Worm (Caenorhabditis elegans) whole organism, L4 larva: ENCODE measurements around the gene thoc-5.

Experiments used
- F49E8.2 ChIP-seq: sonication (generic microtip); optimal IDR thresholded peaks from 2 replicates; lab custom pipeline; 2016; ENCODE audit warnings: missing compliant biosample characterization, mild to moderate bottlenecking, missing genetic modification characterization, borderline replicate concordance
- T20F7.1 ChIP-seq: fragments of 200-800 bp; sonication (Bioruptor generic); optimal IDR thresholded peaks from 2 replicates; lab custom pipeline; 2018; ENCODE audit warnings: mild to moderate bottlenecking, missing genetic modification characterization, missing compliant biosample characterization
- T26A8.4 ChIP-seq: fragments of 200-800 bp; sonication (Bioruptor generic); IDR thresholded peaks from 2 replicates; pipeline ENCODE4 v1.3.6; 2022; ENCODE audit warnings: missing genetic modification characterization, missing compliant biosample characterization
- Y105C5A.15 ChIP-seq: fragments of 200-800 bp; sonication (Bioruptor generic); IDR thresholded peaks from 2 replicates; pipeline ENCODE4 v1.3.6; 2022; ENCODE audit warnings: missing genetic modification characterization, missing compliant biosample characterization
- Y48G9A.11 ChIP-seq: fragments of 200-800 bp; sonication (Bioruptor generic); IDR thresholded peaks from 2 replicates; pipeline ENCODE4 v1.3.6; 2022; ENCODE audit warnings: missing genetic modification reagents, missing genetic modification characterization, missing compliant biosample characterization
- Y75B8A.6 ChIP-seq: fragments of 200-800 bp; sonication (Bioruptor generic); IDR thresholded peaks from 2 replicates; pipeline ENCODE4 v1.3.6; 2022; ENCODE audit warnings: missing genetic modification reagents, missing genetic modification characterization, missing compliant biosample characterization
- ZK337.2 ChIP-seq: fragments of 200-800 bp; sonication (Bioruptor generic); IDR thresholded peaks from 2 replicates; pipeline ENCODE4 v1.3.6; 2022; ENCODE audit warnings: missing genetic modification reagents, missing genetic modification characterization, missing compliant biosample characterization
- aha-1 ChIP-seq: fragments of 150-350 bp; peaks from one replicate; lab custom pipeline; 2014; ENCODE audit warnings: missing biosample characterization, missing genetic modification characterization
- aly-2 ChIP-seq: sonication (generic microtip); optimal IDR thresholded peaks from 2 replicates; lab custom pipeline; 2018; ENCODE audit warnings: missing biosample characterization, missing genetic modification characterization
- ceh-28 ChIP-seq: fragments of 150-350 bp; optimal IDR thresholded peaks from 2 replicates; lab custom pipeline; 2014; ENCODE audit warnings: missing biosample characterization, missing genetic modification reagents, missing genetic modification characterization
- ceh-32 ChIP-seq: sonication (generic microtip); optimal IDR thresholded peaks from 2 replicates; lab custom pipeline; 2016; ENCODE audit warnings: mild to moderate bottlenecking, missing genetic modification characterization, missing compliant biosample characterization; ENCODE audit not compliant: poor library complexity
- ctbp-1 ChIP-seq: fragments of 200-800 bp; sonication (Bioruptor generic); IDR thresholded peaks from 2 replicates; pipeline ENCODE4 v1.3.6; 2022; ENCODE audit warnings: missing genetic modification reagents, missing genetic modification characterization, missing compliant biosample characterization
- daf-12 ChIP-seq: fragments of 150-350 bp; optimal IDR thresholded peaks from 2 replicates; lab custom pipeline; 2014; ENCODE audit warnings: missing biosample characterization, missing genetic modification reagents, missing genetic modification characterization
- daf-16 ChIP-seq, 3 experiments: sonication (generic microtip); optimal IDR thresholded peaks; 2 replicates each; lab custom pipeline; 2016 to 2017; ENCODE audit warnings: missing genetic modification characterization in 3 of 3, missing genetic modification reagents in 3 of 3, mild to moderate bottlenecking in 2 of 3, missing compliant biosample characterization in 2 of 3, missing biosample characterization in 1 of 3, moderate library complexity in 1 of 3
- daf-19 ChIP-seq: fragments of 200-800 bp; sonication (Bioruptor generic); conservative IDR thresholded peaks from 2 replicates; pipeline ENCODE4 v1.3.6; 2022; ENCODE audit warnings: missing genetic modification characterization, missing compliant biosample characterization
- dmd-6 ChIP-seq: fragments of 200-800 bp; sonication (Bioruptor generic); IDR thresholded peaks from 2 replicates; pipeline ENCODE4 v1.3.6; 2022; ENCODE audit warnings: missing genetic modification reagents, missing genetic modification characterization, missing compliant biosample characterization
- dmd-9 ChIP-seq: fragments of 200-800 bp; sonication (Bioruptor generic); IDR thresholded peaks from 2 replicates; pipeline ENCODE4 v1.3.6; 2022; ENCODE audit warnings: missing genetic modification reagents, missing genetic modification characterization, missing compliant biosample characterization
- duxl-1 ChIP-seq: sonication (generic microtip); optimal IDR thresholded peaks from 2 replicates; lab custom pipeline; 2016; ENCODE audit warnings: mild to moderate bottlenecking, missing genetic modification characterization, moderate library complexity, missing compliant biosample characterization; ENCODE audit not compliant: poor library complexity
- gei-8 ChIP-seq: fragments of 200-800 bp; sonication (Bioruptor generic); optimal IDR thresholded peaks from 2 replicates; lab custom pipeline; 2018; ENCODE audit warnings: mild to moderate bottlenecking, missing genetic modification characterization, missing compliant biosample characterization
- lin-1 ChIP-seq: fragments of 200-800 bp; sonication (Bioruptor generic); IDR thresholded peaks from 2 replicates; pipeline ENCODE4 v1.3.6; 2022; ENCODE audit warnings: missing genetic modification reagents, missing genetic modification characterization, missing compliant biosample characterization
- lin-39 ChIP-seq: fragments of 150-350 bp; optimal IDR thresholded peaks from 2 replicates; lab custom pipeline; 2014; ENCODE audit warnings: missing biosample characterization, missing genetic modification reagents, missing genetic modification characterization
- lir-3 ChIP-seq: sonication (generic microtip); optimal IDR thresholded peaks from 2 replicates; lab custom pipeline; 2016; ENCODE audit warnings: mild to moderate bottlenecking, missing genetic modification characterization, missing compliant biosample characterization
- lsy-2 ChIP-seq, 2 experiments: fragments of 150-350 bp in 1 of 2; sonication (generic microtip) in 1 of 2; optimal IDR thresholded peaks; 2 replicates each; lab custom pipeline; 2014 to 2017; ENCODE audit warnings: missing biosample characterization in 2 of 2, missing genetic modification characterization in 2 of 2
- madf-5 ChIP-seq, 2 experiments: fragments of 200-800 bp; sonication (Bioruptor generic); IDR thresholded peaks; 2 replicates each; pipeline ENCODE4 v1.3.6; 2022; ENCODE audit warnings: missing compliant biosample characterization in 2 of 2, missing genetic modification characterization in 2 of 2
- mep-1 ChIP-seq: fragments of 150-350 bp; sonication (generic microtip); optimal IDR thresholded peaks from 3 replicates; lab custom pipeline; 2014; ENCODE audit warnings: missing biosample characterization, missing genetic modification characterization
- mes-2 ChIP-seq: sonication (generic microtip); optimal IDR thresholded peaks from 2 replicates; lab custom pipeline; 2016; ENCODE audit warnings: missing genotype, mild to moderate bottlenecking, missing genetic modification characterization, missing compliant biosample characterization; ENCODE audit not compliant: poor library complexity, severe bottlenecking
- nhr-102 ChIP-seq: sonication (generic microtip); optimal IDR thresholded peaks from 2 replicates; lab custom pipeline; 2016; ENCODE audit warnings: mild to moderate bottlenecking, missing genetic modification characterization, moderate library complexity, missing compliant biosample characterization
- nhr-237 ChIP-seq: sonication (generic microtip); optimal IDR thresholded peaks from 2 replicates; lab custom pipeline; 2017; ENCODE audit warnings: missing biosample characterization, missing genetic modification characterization
- rbr-2 ChIP-seq: sonication (generic microtip); optimal IDR thresholded peaks from 2 replicates; lab custom pipeline; 2016; ENCODE audit warnings: missing genotype, missing genetic modification characterization, missing compliant biosample characterization
- set-16 ChIP-seq: fragments of 200-800 bp; sonication (Bioruptor generic); IDR thresholded peaks from 2 replicates; pipeline ENCODE4 v1.3.6; 2022; ENCODE audit warnings: missing genetic modification reagents, missing genetic modification characterization, missing compliant biosample characterization
- snpc-1.2 ChIP-seq: fragments of 200-800 bp; sonication (Bioruptor generic); IDR thresholded peaks from 2 replicates; pipeline ENCODE4 v1.3.6; 2022; ENCODE audit warnings: missing genetic modification reagents, missing genetic modification characterization, missing compliant biosample characterization
- spr-3 ChIP-seq: fragments of 200-800 bp; sonication (Bioruptor generic); optimal IDR thresholded peaks from 2 replicates; lab custom pipeline; 2018; ENCODE audit warnings: mild to moderate bottlenecking, missing genetic modification characterization, missing compliant biosample characterization
- tra-1 ChIP-seq: fragments of 200-800 bp; sonication (Bioruptor generic); IDR thresholded peaks from 2 replicates; pipeline ENCODE4 v1.3.6; 2022; ENCODE audit warnings: missing genetic modification reagents, missing genetic modification characterization, missing compliant biosample characterization
- unc-62 ChIP-seq, 3 experiments: fragments of 150-350 bp in 1 of 3; sonication (generic microtip); optimal IDR thresholded peaks in 2 of 3; peaks in 1 of 3; 1 replicate in 1 of 3; 2 replicates in 2 of 3; lab custom pipeline; 2014 to 2017; ENCODE audit warnings: missing biosample characterization in 3 of 3, missing genetic modification characterization in 3 of 3, missing genetic modification reagents in 3 of 3, missing genotype in 1 of 3
- zag-1 ChIP-seq: fragments of 150-350 bp; optimal IDR thresholded peaks from 2 replicates; lab custom pipeline; 2014; ENCODE audit warnings: missing biosample characterization, missing genetic modification characterization
- zfp-3 ChIP-seq: fragments of 200-800 bp; sonication (Bioruptor generic); conservative IDR thresholded peaks from 2 replicates; pipeline ENCODE4 v1.3.6; 2022; ENCODE audit warnings: missing genetic modification reagents, missing genetic modification characterization, missing compliant biosample characterization

thoc-5 gene

DNA sequence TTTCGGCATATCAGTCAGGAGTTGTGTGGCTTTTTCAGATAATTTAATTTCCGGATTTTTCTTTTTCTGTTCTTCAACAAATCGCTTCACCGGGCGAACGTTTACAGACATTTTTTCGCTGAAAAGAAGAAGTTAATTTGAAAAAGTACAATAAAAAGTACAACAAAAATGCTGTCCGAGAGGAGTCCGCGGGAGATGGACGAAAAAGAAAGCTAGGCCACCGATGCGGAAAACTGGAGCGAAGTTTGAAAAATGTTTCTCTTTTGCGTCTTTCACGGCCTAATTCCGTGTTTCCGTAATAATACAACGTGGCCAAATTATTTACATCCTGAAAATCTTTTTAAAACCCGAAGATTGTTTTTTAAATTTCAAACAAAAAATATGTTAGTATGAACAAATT lies at the start of gene thoc-5 (continued):
- TF ChIP-seq ZK337.2 (GFP tag; lab: Robert Waterston, UW) (peak; percentile 92), madf-5 (GFP tag; IDR thresholded peaks at IDR 0.05; lab: Robert Waterston, UW) (peak in 1 of 2 experiments; percentile 43; a peak in 1 of 4 replicates), rbr-2 (peak; percentile 57)

DNA sequence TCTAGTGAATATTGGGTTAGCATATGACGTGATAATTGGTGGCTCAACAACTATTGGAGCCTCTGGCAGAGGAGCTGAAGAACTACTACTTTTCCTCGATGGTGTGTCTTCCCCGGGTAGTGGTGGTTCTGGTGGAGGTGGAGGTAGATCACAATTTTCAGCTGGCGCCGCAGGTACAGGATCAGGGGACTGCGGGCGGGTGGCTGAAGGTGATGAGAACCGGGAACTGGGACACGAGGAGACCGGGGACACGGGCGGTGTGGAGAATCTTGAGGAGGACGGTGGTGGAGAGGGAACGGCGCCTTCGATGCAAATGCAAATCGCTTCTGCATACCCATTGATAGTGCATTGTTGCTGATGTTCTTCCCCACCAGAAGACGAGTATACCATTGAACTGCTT lies 46.5 kb upstream of the thoc-5 start:
- no peak for TF ChIP-seq dmd-9 (GFP tag; lab: Robert Waterston, UW)
- no peak for TF ChIP-seq nhr-237 (tag; lab: Kevin White, UChicago)
- TF ChIP-seq mes-2 (tag; lab: Kevin White, UChicago): no peak
- TF ChIP-seq set-16: peak; percentile 88

DNA sequence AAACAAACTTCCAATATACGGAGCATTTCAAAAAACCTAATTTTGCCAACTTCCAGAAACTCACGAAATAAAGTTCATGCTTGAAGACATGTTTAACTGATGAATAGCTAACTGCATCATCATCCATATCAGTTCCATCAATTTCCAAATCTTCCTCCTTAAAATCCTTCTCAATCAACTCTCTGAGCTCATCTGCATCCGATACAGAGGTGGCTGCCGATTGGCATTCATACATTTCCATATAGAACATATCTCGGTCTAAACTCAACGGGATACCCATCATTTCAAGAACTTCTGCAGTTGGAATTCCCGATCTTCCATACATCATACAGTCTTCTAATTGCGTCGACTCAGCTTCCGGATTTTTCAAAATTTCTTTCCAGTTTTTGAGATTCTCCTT lies 40.2 kb upstream of the thoc-5 start:
- TF ChIP-seq aha-1 (tag; lab: Kevin White, UChicago): peak; percentile 65
- TF ChIP-seq unc-62 (GFP tag; optimal IDR thresholded peaks at IDR 0.05 in 1 of 2; lab: Kevin White, UChicago): peak in 1 of 2 experiments; percentile 81
- TF ChIP-seq unc-62 (tag; optimal IDR thresholded peaks at IDR 0.05; lab: Kevin White, UChicago): no peak
- TF ChIP-seq spr-3 (GFP tag; lab: Kevin White, UChicago): no peak
- TF ChIP-seq, all 104 proteins: peak for 2

DNA sequence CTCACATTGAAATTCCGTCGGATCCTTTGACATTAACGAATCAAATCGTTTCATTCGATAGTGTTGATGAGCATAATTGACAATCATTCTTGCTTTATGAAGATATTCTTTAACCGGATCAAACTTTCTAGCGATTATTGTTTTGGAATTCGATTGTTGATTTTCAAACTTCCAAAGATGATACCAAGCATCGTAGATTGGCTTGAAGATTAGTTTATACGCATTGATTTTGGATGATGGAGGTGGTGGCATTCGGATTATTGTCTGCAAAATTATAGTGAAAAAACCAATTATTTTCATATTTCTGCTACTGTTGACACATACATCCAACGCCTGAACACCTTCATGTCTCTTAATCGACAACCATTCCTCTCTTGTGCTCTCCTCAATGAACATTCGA lies 38.9 kb upstream of the thoc-5 start:
- TF ChIP-seq lin-1 (GFP tag; lab: Robert Waterston, UW): no peak
- TF ChIP-seq unc-62 (GFP tag; optimal IDR thresholded peaks at IDR 0.05 in 1 of 2; lab: Kevin White, UChicago): peak in 1 of 2 experiments; percentile 95
- TF ChIP-seq unc-62 (tag; optimal IDR thresholded peaks at IDR 0.05; lab: Kevin White, UChicago): no peak
- TF ChIP-seq lin-39: no peak
- TF ChIP-seq ctbp-1 (GFP tag; lab: Robert Waterston, UW): no peak

DNA sequence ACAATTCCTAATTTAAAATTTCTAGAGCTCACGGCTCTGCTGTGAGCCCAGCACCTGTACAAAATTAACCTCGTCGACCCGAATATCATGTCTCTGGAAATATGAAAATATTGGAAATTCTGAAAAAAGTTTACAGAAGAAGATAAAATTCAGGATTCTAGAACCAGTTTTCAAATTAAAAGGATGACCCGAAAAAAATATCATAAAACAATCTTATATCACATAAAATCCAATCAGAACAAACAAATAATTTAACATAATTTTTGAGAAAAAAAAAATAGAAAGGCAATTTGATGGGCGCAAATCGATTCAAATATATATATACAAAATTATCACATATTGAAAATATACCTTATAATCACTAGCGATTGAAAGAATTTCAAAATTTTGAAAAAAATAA lies 36.1 kb upstream of the thoc-5 start, which contains the start of gene Y32H12A.7:
Y32H12A.7 (minus strand) TSS at position 101 of the 400 bp plus-strand sequence.
- TF ChIP-seq aha-1 (tag; lab: Kevin White, UChicago) (peak; percentile 72), ceh-28 (tag; lab: Kevin White, UChicago) (no peak)

DNA sequence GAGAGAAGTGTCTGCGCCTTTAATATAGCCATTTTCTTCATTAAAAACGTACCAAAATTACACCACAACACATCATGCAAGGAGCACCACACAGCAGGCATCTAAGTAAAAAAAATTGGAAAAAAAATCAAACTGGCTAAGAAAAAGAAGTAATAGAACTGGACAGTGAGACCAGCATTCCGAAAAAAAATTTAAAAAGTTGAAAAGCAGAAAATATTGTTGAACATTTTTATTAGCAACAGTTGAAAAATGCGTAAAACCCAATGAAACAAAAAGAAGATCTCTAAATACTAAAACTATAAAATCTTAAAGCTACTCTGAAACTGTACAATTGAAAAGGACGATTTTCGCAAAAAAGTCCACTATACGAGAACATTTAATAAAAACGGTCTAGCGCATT lies 32.9 kb upstream of the thoc-5 start, which contains the start of gene Y32H12A.6:
Y32H12A.6 (minus strand) TSS at position 101 of the 400 bp plus-strand sequence.
- no peak for TF ChIP-seq Y75B8A.6 (GFP tag; lab: Robert Waterston, UW)
- TF ChIP-seq duxl-1 (tag; lab: Kevin White, UChicago): no peak
- no peak for TF ChIP-seq aly-2 (tag; lab: Kevin White, UChicago)
- no peak for TF ChIP-seq rbr-2
- no peak for TF ChIP-seq daf-19 (GFP tag; lab: Robert Waterston, UW)
- TF ChIP-seq zag-1: no peak
- no peak for TF ChIP-seq ceh-28 (tag; lab: Kevin White, UChicago)
- TF ChIP-seq dmd-6 (GFP tag; lab: Robert Waterston, UW): no peak
- no peak for TF ChIP-seq gei-8 (GFP tag; lab: Kevin White, UChicago)
- no peak for TF ChIP-seq Y105C5A.15 (GFP tag; lab: Robert Waterston, UW)
- no peak for TF ChIP-seq nhr-102 (tag; lab: Kevin White, UChicago)
- no peak for TF ChIP-seq ceh-32
- TF ChIP-seq ZK337.2 (GFP tag; lab: Robert Waterston, UW): no peak

DNA sequence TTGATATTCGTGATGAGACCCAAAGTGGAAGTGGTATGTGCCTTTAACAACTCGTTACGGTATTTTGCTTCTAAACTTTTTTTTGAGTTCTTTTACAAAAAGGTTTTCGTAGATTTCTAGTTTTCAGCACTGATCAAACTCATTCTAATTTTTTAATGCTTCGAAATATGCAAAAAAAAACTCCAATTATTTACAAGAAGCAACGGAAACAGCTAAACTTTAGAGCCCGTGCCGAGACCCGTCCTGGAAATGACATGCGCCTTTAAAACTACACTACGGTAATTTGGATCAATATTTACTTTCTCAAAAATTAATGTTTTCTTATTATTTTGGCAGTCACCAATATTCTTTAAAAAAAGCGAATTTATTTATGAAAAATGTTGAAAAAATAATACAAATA lies 31.4 kb upstream of the thoc-5 start:
- no peak for TF ChIP-seq T20F7.1
- no peak for TF ChIP-seq ceh-32
- TF ChIP-seq mep-1 (tag; lab: Kevin White, UChicago): no peak
- TF ChIP-seq F49E8.2: peak; percentile 73
- peak in 1 of 2 experiments; percentile 10 for TF ChIP-seq lsy-2 (tag; optimal IDR thresholded peaks at IDR 0.05; lab: Kevin White, UChicago)
- TF ChIP-seq lir-3 (tag; lab: Kevin White, UChicago): no peak
- no peak for TF ChIP-seq daf-16 (GFP tag; optimal IDR thresholded peaks at IDR 0.05; lab: Kevin White, UChicago)
- no peak for TF ChIP-seq daf-16 (tag; optimal IDR thresholded peaks at IDR 0.05; lab: Kevin White, UChicago)
- 0 out of 2 replicates have a peak, but pooled peaks have one; percentile 40 for TF ChIP-seq snpc-1.2
- no peak for TF ChIP-seq tra-1 (GFP tag; lab: Robert Waterston, UW)
- no peak for TF ChIP-seq T26A8.4 (GFP tag; lab: Robert Waterston, UW)
- no peak for TF ChIP-seq zfp-3 (GFP tag; lab: Robert Waterston, UW)
- 0 out of 2 replicates have a peak, but pooled peaks have one; percentile 10 for TF ChIP-seq Y48G9A.11 (GFP tag; lab: Robert Waterston, UW)
- no peak for TF ChIP-seq daf-12 (tag; lab: Kevin White, UChicago)
